Worm (Caenorhabditis elegans): ENCODE measurements around the gene T26A5.6.

Gene T26A5.6

DNA sequence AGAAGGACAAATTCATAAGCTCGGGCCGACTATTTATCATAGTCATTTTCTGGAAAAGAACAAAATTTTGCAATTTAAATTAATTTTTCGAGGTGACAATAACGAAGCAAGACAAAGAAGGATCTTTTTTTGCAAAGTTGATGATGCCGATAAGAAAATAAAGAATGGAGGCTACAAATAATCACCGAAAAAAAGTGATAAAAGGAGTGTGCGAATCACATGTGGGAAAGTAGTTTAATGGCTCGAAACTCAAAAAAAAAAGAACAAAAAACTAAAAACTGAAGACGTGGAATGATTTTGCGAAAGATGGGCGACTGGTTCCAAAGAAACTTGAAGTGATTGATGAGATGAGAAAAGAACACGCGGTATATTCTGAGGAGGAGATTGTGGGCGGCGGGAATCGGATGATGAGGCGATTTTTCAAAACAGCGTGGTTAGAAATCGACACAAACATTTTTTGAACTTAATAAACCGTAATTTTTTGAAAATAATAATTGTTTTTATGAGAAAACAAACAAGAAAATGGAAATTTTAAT, 31.0 kb downstream of the T26A5.6 start, which contains the start of gene atgl-1:
atgl-1 (minus strand) TSS at position 51 of the 536 bp plus-strand sequence.
- no peak for TF ChIP-seq flt-1 (GFP tag; IDR thresholded peaks at IDR 0.05)

DNA sequence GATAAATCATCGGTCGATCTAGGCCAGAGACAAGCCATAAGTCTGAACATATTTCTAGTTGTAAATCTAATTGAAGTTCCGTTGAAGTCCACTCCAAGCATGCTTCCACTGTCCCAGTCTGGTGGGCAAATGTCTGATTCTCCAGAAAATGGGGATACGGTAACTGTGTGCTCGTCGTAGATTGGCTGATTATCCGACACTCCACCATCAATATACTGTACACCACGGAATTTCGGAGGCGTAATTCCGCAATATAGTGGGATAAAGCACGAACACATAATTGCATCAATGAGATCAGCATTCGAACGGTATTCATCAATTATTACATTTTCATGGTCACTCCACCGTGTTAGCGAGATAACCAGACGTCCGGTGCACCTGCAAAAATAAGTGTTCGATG, 32.2 kb downstream of the T26A5.6 start:
- no peak for TF ChIP-seq ztf-23 (GFP tag; IDR thresholded peaks at IDR 0.05)
- no peak for TF ChIP-seq tab-1 (GFP tag; IDR thresholded peaks at IDR 0.05)
- TF ChIP-seq flt-1 (GFP tag; IDR thresholded peaks at IDR 0.05), result no peak
- TF ChIP-seq ref-1 (GFP tag; conservative IDR thresholded peaks at IDR 0.05), result no peak
- no peak for TF ChIP-seq ztf-29 (GFP tag; IDR thresholded peaks at IDR 0.05)
- TF ChIP-seq T22C8.4 (GFP tag; IDR thresholded peaks at IDR 0.05), result no peak
- TF ChIP-seq cog-1 (tag; optimal IDR thresholded peaks at IDR 0.05), result no peak
- TF ChIP-seq klf-2 (GFP tag; conservative IDR thresholded peaks at IDR 0.05), result no peak
- no peak for TF ChIP-seq med-1 (GFP tag; optimal IDR thresholded peaks at IDR 0.05; ENCODE audit: insufficient read depth)

DNA sequence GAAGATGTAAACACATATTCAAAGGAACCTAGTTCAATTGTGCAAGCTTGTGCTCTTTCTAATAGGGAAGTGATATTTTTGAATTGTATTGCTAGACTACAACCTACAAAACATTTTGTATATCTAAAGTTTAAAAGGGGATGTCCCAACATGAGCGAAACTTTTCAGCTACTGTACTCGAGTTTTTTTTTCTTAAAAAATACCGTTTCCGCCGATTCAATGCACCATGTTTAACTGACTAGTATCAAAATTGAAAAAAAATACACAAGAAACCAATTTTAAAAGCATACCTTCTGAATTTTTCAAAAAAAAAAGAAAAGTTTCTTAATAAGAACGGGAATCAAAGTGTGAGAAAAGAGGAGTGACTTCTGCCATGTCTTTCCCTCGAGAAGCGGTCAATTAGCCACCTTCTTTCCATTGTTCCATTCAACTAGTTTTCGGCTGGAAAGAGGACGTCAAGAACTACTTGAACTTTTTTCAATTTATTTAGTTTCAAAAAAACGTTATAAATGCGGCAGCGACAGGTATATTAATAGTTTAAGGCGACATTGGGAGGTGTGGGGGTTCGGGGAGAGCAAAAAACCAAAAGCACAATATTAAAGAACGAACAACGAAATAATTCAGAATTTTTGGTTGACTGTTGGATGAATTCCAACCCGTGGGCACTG, 35.1 kb downstream of the T26A5.6 start, which contains the start of gene nas-4:
nas-4 (minus strand) TSS at position 351 of the 668 bp plus-strand sequence.
- no peak for TF ChIP-seq ztf-23 (GFP tag; IDR thresholded peaks at IDR 0.05)
- no peak for TF ChIP-seq tab-1 (GFP tag; IDR thresholded peaks at IDR 0.05)
- no peak for TF ChIP-seq ref-1 (GFP tag; conservative IDR thresholded peaks at IDR 0.05)
- TF ChIP-seq klf-2 (GFP tag; conservative IDR thresholded peaks at IDR 0.05), result no peak
- no peak for TF ChIP-seq ztf-29 (GFP tag; IDR thresholded peaks at IDR 0.05)
- TF ChIP-seq cog-1 (tag; optimal IDR thresholded peaks at IDR 0.05), result no peak
- TF ChIP-seq flt-1 (GFP tag; IDR thresholded peaks at IDR 0.05), result no peak
- TF ChIP-seq T22C8.4 (GFP tag; IDR thresholded peaks at IDR 0.05), result no peak
- no peak for TF ChIP-seq med-1 (GFP tag; optimal IDR thresholded peaks at IDR 0.05; ENCODE audit: insufficient read depth)

DNA sequence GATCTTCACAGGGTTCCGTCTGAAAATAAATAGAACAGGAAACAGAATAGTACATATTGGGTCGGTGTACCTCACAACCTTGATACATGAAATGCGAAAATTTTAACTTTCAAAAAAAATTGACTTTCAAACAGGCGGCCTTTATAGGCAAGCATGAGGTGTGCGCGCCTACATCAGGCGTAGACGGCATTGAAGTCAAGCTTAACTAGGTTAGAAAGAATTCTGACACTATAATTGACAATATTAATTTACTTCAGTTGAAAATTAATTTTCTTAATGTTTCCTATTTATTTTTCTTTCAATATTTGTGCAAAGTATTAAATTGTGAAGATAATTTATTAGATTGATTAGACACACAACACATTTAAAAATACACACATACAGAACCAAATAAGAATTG, 38.6 kb downstream of the T26A5.6 start, which contains the start of gene C05D11.5:
C05D11.5 (minus strand) TSS at position 101 of the 400 bp plus-strand sequence.
- TF ChIP-seq ztf-23 (GFP tag; IDR thresholded peaks at IDR 0.05) (no peak), tab-1 (GFP tag; IDR thresholded peaks at IDR 0.05) (no peak), T22C8.4 (GFP tag; IDR thresholded peaks at IDR 0.05) (no peak), ztf-29 (GFP tag; IDR thresholded peaks at IDR 0.05) (no peak), med-1 (GFP tag; optimal IDR thresholded peaks at IDR 0.05; ENCODE audit: insufficient read depth) (no peak), klf-2 (GFP tag; conservative IDR thresholded peaks at IDR 0.05) (no peak), cog-1 (tag; optimal IDR thresholded peaks at IDR 0.05) (no peak), flt-1 (GFP tag; IDR thresholded peaks at IDR 0.05) (no peak), ref-1 (GFP tag; conservative IDR thresholded peaks at IDR 0.05) (no peak)

DNA sequence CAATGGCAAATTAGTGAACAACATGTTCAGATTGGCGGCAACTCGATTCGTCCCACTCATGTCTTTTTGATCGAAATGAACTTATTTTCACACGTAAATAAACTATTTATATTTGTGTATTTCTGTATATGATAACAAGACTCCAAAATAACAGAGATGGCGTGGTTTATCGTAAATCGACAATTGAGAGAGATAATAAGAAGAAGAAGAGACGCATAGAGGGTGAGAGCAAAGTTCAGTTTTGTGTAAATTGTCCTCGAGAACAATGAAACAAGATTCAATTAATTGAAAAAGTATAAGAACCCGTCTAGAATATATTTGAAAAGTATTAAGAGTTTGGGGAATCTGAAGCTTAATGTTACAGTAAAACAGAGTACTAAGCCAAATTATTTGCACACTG, 39.1 kb downstream of the T26A5.6 start:
- TF ChIP-seq ref-1 (GFP tag; conservative IDR thresholded peaks at IDR 0.05) (no peak), tab-1 (GFP tag; IDR thresholded peaks at IDR 0.05) (no peak), cog-1 (tag; optimal IDR thresholded peaks at IDR 0.05) (no peak), ztf-23 (GFP tag; IDR thresholded peaks at IDR 0.05) (no peak), flt-1 (GFP tag; IDR thresholded peaks at IDR 0.05) (no peak), klf-2 (GFP tag; conservative IDR thresholded peaks at IDR 0.05) (no peak), ztf-29 (GFP tag; IDR thresholded peaks at IDR 0.05) (no peak), med-1 (GFP tag; optimal IDR thresholded peaks at IDR 0.05; ENCODE audit: insufficient read depth) (no peak), T22C8.4 (GFP tag; IDR thresholded peaks at IDR 0.05) (no peak)

DNA sequence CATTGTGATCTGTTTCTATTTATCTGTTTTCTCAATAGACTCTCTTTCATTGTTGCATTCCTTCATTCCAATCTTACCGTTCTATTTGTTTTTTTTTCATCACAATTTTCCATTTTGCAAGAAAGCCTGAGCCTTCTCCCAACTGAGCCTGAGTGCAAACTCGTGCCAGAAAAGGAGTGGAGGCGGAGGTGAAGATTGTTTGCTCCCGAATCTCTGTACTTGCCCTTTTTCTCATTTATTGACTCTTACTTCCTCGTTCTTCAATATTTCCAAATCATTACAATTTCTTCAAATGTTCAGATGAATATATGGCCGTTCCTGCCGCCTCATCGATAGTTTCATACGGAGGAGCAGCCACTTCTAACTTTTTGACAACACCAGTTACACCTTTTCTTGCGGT, 43.7 kb downstream of the T26A5.6 start, which contains the start of gene let-756:
let-756 (plus strand) TSS at position 301 of the 400 bp plus-strand sequence.
- no peak for TF ChIP-seq med-1 (GFP tag; optimal IDR thresholded peaks at IDR 0.05; ENCODE audit: insufficient read depth)
- no peak for TF ChIP-seq ztf-23 (GFP tag; IDR thresholded peaks at IDR 0.05)
- no peak for TF ChIP-seq ztf-29 (GFP tag; IDR thresholded peaks at IDR 0.05)
- no peak for TF ChIP-seq tab-1 (GFP tag; IDR thresholded peaks at IDR 0.05)
- TF ChIP-seq T22C8.4 (GFP tag; IDR thresholded peaks at IDR 0.05), result no peak
- TF ChIP-seq ref-1 (GFP tag; conservative IDR thresholded peaks at IDR 0.05), result no peak
- no peak for TF ChIP-seq cog-1 (tag; optimal IDR thresholded peaks at IDR 0.05)
- TF ChIP-seq flt-1 (GFP tag; IDR thresholded peaks at IDR 0.05), result no peak
- no peak for TF ChIP-seq klf-2 (GFP tag; conservative IDR thresholded peaks at IDR 0.05)

DNA sequence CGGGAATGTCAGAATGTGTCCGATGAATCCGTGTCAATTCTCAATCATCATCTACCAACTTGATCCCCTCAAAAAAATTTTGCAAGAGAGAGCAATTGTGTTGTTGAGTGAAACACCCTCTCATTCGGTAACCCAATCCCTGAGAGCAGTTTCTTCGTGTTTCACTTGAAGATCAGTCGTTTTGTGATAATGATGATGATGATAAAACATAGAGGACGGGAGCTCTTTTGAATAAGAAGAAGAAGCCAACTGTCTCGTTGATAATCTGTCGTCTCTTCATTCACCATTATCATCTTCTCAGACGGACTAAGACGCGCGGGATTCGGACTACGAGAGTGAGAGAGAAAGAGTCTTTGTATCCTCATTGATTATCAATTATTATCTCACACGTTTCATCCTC, 45.4 kb downstream of the T26A5.6 start:
- no peak for TF ChIP-seq T22C8.4 (GFP tag; IDR thresholded peaks at IDR 0.05)
- TF ChIP-seq ztf-29 (GFP tag; IDR thresholded peaks at IDR 0.05), result no peak
- TF ChIP-seq med-1 (GFP tag; optimal IDR thresholded peaks at IDR 0.05; ENCODE audit: insufficient read depth), result no peak
- TF ChIP-seq ztf-23 (GFP tag; IDR thresholded peaks at IDR 0.05), result no peak
- no peak for TF ChIP-seq flt-1 (GFP tag; IDR thresholded peaks at IDR 0.05)
- no peak for TF ChIP-seq cog-1 (tag; optimal IDR thresholded peaks at IDR 0.05)
- TF ChIP-seq ref-1 (GFP tag; conservative IDR thresholded peaks at IDR 0.05), result no peak
- no peak for TF ChIP-seq klf-2 (GFP tag; conservative IDR thresholded peaks at IDR 0.05)
- TF ChIP-seq tab-1 (GFP tag; IDR thresholded peaks at IDR 0.05), result no peak

DNA sequence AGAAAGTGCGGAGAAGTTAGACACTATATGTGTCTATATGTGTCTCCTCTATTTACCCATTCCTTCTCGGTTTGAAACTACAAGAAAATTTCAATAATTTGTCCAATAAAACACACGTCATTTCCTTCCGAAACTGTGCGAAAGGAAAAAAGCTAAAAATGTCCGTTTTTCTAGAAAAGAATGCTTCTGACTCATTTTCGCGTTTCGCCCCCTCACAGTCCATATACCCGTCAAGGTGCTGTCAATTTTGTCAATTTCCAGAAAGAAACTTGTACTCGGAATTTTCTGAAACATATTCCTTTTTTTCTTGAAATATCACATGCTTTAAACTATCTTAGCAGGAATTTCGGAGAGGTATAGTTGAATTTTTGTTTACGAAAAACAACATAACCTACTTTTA, 47.7 kb downstream of the T26A5.6 start:
- no peak for TF ChIP-seq cog-1 (tag; optimal IDR thresholded peaks at IDR 0.05)
- TF ChIP-seq flt-1 (GFP tag; IDR thresholded peaks at IDR 0.05), result no peak

DNA sequence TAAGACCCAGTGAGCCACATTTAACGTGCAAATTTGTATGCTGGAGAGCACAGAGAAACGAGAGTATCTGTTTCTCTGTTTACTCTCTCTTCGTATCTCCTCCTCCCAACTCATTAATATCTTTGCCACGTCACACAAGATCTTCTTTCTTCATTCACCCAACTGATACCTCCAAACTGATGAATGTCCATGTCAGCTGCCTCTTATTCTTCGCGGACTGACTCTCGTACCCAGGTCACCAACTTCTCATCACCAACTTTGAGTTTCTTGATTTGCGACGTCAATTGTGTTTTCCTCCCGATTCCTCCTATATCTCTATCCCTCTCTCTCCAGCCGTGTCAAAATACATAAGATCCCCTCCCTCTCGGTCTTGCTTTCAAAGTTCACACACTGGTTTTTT, 48.1 kb downstream of the T26A5.6 start:
- TF ChIP-seq ztf-29 (GFP tag; IDR thresholded peaks at IDR 0.05) (no peak), cog-1 (tag; optimal IDR thresholded peaks at IDR 0.05) (no peak), T22C8.4 (GFP tag; IDR thresholded peaks at IDR 0.05) (no peak), ztf-23 (GFP tag; IDR thresholded peaks at IDR 0.05) (no peak), ref-1 (GFP tag; conservative IDR thresholded peaks at IDR 0.05) (no peak), flt-1 (GFP tag; IDR thresholded peaks at IDR 0.05) (no peak), med-1 (GFP tag; optimal IDR thresholded peaks at IDR 0.05; ENCODE audit: insufficient read depth) (no peak), tab-1 (GFP tag; IDR thresholded peaks at IDR 0.05) (no peak), klf-2 (GFP tag; conservative IDR thresholded peaks at IDR 0.05) (no peak)

DNA sequence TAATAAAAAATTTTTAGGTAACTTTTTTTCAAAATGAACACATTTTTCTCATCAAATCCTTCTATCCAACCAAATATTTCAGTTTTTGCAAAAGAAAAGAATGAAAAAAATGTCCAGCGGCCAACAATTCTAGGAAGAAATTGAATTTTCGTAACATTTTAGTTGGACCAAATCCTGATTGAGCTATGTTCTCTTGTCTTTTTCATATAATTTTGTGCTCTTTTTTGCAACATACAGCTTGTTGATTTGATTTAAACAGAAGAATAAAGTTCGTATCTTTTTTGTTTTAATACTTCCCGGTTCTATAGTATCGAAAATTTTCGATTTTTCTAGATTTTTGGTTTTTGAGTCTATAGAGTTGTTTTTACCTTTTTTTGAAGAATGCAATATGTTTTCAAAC, 51.1 kb downstream of the T26A5.6 start:
- no peak for TF ChIP-seq ref-1 (GFP tag; conservative IDR thresholded peaks at IDR 0.05)
- no peak for TF ChIP-seq ztf-29 (GFP tag; IDR thresholded peaks at IDR 0.05)
- no peak for TF ChIP-seq klf-2 (GFP tag; conservative IDR thresholded peaks at IDR 0.05)
- TF ChIP-seq cog-1 (tag; optimal IDR thresholded peaks at IDR 0.05), result no peak
- no peak for TF ChIP-seq med-1 (GFP tag; optimal IDR thresholded peaks at IDR 0.05; ENCODE audit: insufficient read depth)
- no peak for TF ChIP-seq T22C8.4 (GFP tag; IDR thresholded peaks at IDR 0.05)
- TF ChIP-seq flt-1 (GFP tag; IDR thresholded peaks at IDR 0.05), result no peak
- no peak for TF ChIP-seq ztf-23 (GFP tag; IDR thresholded peaks at IDR 0.05)
- TF ChIP-seq tab-1 (GFP tag; IDR thresholded peaks at IDR 0.05), result no peak

All from whole organism, midembryonic.